Worm (Caenorhabditis elegans) whole organism, L3 larva: ENCODE measurements around the gene ifbp-1.

Source experiments
- R02D3.7 ChIP-seq: fragments of 150-350 bp; optimal IDR thresholded peaks from 2 replicates; lab custom pipeline; 2014; ENCODE audit warnings: missing biosample characterization, missing genetic modification characterization
- ZK546.5 ChIP-seq: sonication (generic microtip); optimal IDR thresholded peaks from 2 replicates; lab custom pipeline; 2017; ENCODE audit warnings: missing biosample characterization, missing genetic modification characterization
- aly-2 ChIP-seq: fragments of 150-350 bp; optimal IDR thresholded peaks from 2 replicates; lab custom pipeline; 2014; ENCODE audit warnings: missing biosample characterization, missing genetic modification characterization
- ama-1 ChIP-seq: fragments of 150-350 bp; optimal IDR thresholded peaks from 2 replicates; lab custom pipeline; 2018
- ceh-16 ChIP-seq: sonication (generic microtip); optimal IDR thresholded peaks from 2 replicates; lab custom pipeline; 2017; ENCODE audit warnings: missing biosample characterization, missing genetic modification characterization
- ceh-28 ChIP-seq: fragments of 150-350 bp; optimal IDR thresholded peaks from 2 replicates; lab custom pipeline; 2014; ENCODE audit warnings: missing biosample characterization, missing genetic modification reagents, missing genetic modification characterization
- ceh-82 ChIP-seq: fragments of 150-350 bp; optimal IDR thresholded peaks from 2 replicates; lab custom pipeline; 2014; ENCODE audit warnings: missing biosample characterization, missing genetic modification characterization
- ceh-9 ChIP-seq: sonication (generic microtip); optimal IDR thresholded peaks from 2 replicates; lab custom pipeline; 2018; ENCODE audit warnings: missing biosample characterization, missing genetic modification characterization
- daf-12 ChIP-seq: fragments of 150-350 bp; optimal IDR thresholded peaks from 2 replicates; lab custom pipeline; 2014; ENCODE audit warnings: missing biosample characterization, missing genetic modification reagents, missing genetic modification characterization
- egl-27 ChIP-seq: sonication (generic microtip); optimal IDR thresholded peaks from 4 replicates; lab custom pipeline; 2017; ENCODE audit warnings: missing biosample characterization, missing genetic modification reagents, missing genetic modification characterization
- egl-5 ChIP-seq: fragments of 150-350 bp; optimal IDR thresholded peaks from 2 replicates; lab custom pipeline; 2017; ENCODE audit warnings: missing biosample characterization, missing genetic modification reagents, missing genetic modification characterization, inconsistent platforms
- elt-1 ChIP-seq: fragments of 150-350 bp; optimal IDR thresholded peaks from 2 replicates; lab custom pipeline; 2014; ENCODE audit warnings: missing biosample characterization, missing genetic modification characterization
- elt-2 ChIP-seq: sonication (generic microtip); optimal IDR thresholded peaks from 2 replicates; lab custom pipeline; 2016; ENCODE audit warnings: missing genetic modification reagents, mild to moderate bottlenecking, missing genetic modification characterization, missing compliant biosample characterization
- elt-3 ChIP-seq, 3 experiments: fragments of 150-350 bp in 1 of 3; sonication (generic microtip) in 2 of 3; optimal IDR thresholded peaks; 2 replicates in 2 of 3; 4 replicates in 1 of 3; lab custom pipeline; 2014 to 2017; ENCODE audit warnings: missing biosample characterization in 3 of 3, missing genetic modification characterization in 3 of 3
- eor-1 ChIP-seq, 2 experiments: fragments of 150-350 bp; optimal IDR thresholded peaks; 2 replicates each; lab custom pipeline; 2014 to 2018; ENCODE audit warnings: missing biosample characterization in 2 of 2, missing genetic modification characterization in 2 of 2
- fkh-10 ChIP-seq: sonication (generic microtip); optimal IDR thresholded peaks from 2 replicates; lab custom pipeline; 2017; ENCODE audit warnings: missing biosample characterization, missing genetic modification reagents, missing genetic modification characterization
- fkh-2 ChIP-seq: fragments of 150-350 bp; optimal IDR thresholded peaks from 2 replicates; lab custom pipeline; 2014; ENCODE audit warnings: missing biosample characterization, missing genetic modification reagents, missing genetic modification characterization
- fos-1 ChIP-seq: fragments of 150-350 bp; optimal IDR thresholded peaks from 2 replicates; lab custom pipeline; 2014; ENCODE audit warnings: missing biosample characterization, missing genetic modification characterization
- hmg-11 ChIP-seq: sonication (generic microtip); optimal IDR thresholded peaks from 2 replicates; lab custom pipeline; 2016; ENCODE audit warnings: missing genetic modification characterization, missing compliant biosample characterization
- jun-1 ChIP-seq: fragments of 150-350 bp; optimal IDR thresholded peaks from 2 replicates; lab custom pipeline; 2014; ENCODE audit warnings: missing biosample characterization, missing genetic modification reagents, missing genetic modification characterization
- lin-15B ChIP-seq: fragments of 150-350 bp; optimal IDR thresholded peaks from 2 replicates; lab custom pipeline; 2014; ENCODE audit warnings: missing biosample characterization, missing genetic modification characterization
- lin-39 ChIP-seq: fragments of 150-350 bp; optimal IDR thresholded peaks from 2 replicates; lab custom pipeline; 2018; ENCODE audit warnings: missing biosample characterization, missing genetic modification reagents, missing genetic modification characterization
- lsy-12 ChIP-seq: sonication (generic microtip); optimal IDR thresholded peaks from 2 replicates; lab custom pipeline; 2016; ENCODE audit warnings: mild to moderate bottlenecking, missing genetic modification characterization, missing compliant biosample characterization
- mdl-1 ChIP-seq: fragments of 150-350 bp; optimal IDR thresholded peaks from 2 replicates; lab custom pipeline; 2014; ENCODE audit warnings: missing biosample characterization, missing genetic modification characterization
- mml-1 ChIP-seq: fragments of 150-350 bp; sonication (generic microtip); optimal IDR thresholded peaks from 3 replicates; lab custom pipeline; 2014; ENCODE audit warnings: missing biosample characterization, missing genetic modification characterization
- nfya-1 ChIP-seq: sonication (generic microtip); optimal IDR thresholded peaks from 2 replicates; lab custom pipeline; 2017; ENCODE audit warnings: missing genetic modification characterization, mild to moderate bottlenecking, missing compliant biosample characterization, antibody characterized with exemption, moderate library complexity; ENCODE audit not compliant: insufficient read depth
- nhr-11 ChIP-seq: fragments of 150-350 bp; optimal IDR thresholded peaks from 2 replicates; lab custom pipeline; 2014; ENCODE audit warnings: missing biosample characterization, missing genetic modification characterization
- nhr-12 ChIP-seq: fragments of 150-350 bp; optimal IDR thresholded peaks from 2 replicates; lab custom pipeline; 2014; ENCODE audit warnings: missing biosample characterization, missing genetic modification characterization
- nhr-23 ChIP-seq: fragments of 150-350 bp; optimal IDR thresholded peaks from 2 replicates; lab custom pipeline; 2014; ENCODE audit warnings: missing biosample characterization, missing genetic modification reagents, missing genetic modification characterization
- nhr-237 ChIP-seq: fragments of 150-350 bp; optimal IDR thresholded peaks from 2 replicates; lab custom pipeline; 2014; ENCODE audit warnings: missing biosample characterization, missing genetic modification characterization
- nhr-25 ChIP-seq: sonication (generic microtip); optimal IDR thresholded peaks from 2 replicates; lab custom pipeline; 2017; ENCODE audit warnings: missing biosample characterization, missing genetic modification characterization
- nhr-28 ChIP-seq: fragments of 150-350 bp; optimal IDR thresholded peaks from 2 replicates; lab custom pipeline; 2014; ENCODE audit warnings: missing biosample characterization, missing genetic modification characterization
- nhr-76 ChIP-seq: fragments of 150-350 bp; sonication (generic microtip); optimal IDR thresholded peaks from 5 replicates; lab custom pipeline; 2014; ENCODE audit warnings: missing biosample characterization, missing genetic modification characterization
- pha-4 ChIP-seq: fragments of 150-350 bp; optimal IDR thresholded peaks from 2 replicates; lab custom pipeline; 2014; ENCODE audit warnings: missing biosample characterization, missing genetic modification reagents, missing genetic modification characterization
- sea-2 ChIP-seq: fragments of 150-350 bp; sonication (generic microtip); optimal IDR thresholded peaks from 4 replicates; lab custom pipeline; 2014; ENCODE audit warnings: missing biosample characterization, missing genetic modification reagents, missing genetic modification characterization
- snpc-4 ChIP-seq: fragments of 150-350 bp; optimal IDR thresholded peaks from 2 replicates; lab custom pipeline; 2014; ENCODE audit warnings: missing biosample characterization, missing genetic modification characterization
- tbx-2 ChIP-seq: sonication (generic microtip); optimal IDR thresholded peaks from 2 replicates; lab custom pipeline; 2016; ENCODE audit warnings: mild to moderate bottlenecking, missing genetic modification characterization, missing compliant biosample characterization
- unc-39 ChIP-seq: sonication (generic microtip); optimal IDR thresholded peaks from 4 replicates; lab custom pipeline; 2017; ENCODE audit warnings: missing biosample characterization, missing genetic modification characterization
- zag-1 ChIP-seq: fragments of 150-350 bp; optimal IDR thresholded peaks from 2 replicates; lab custom pipeline; 2014; ENCODE audit warnings: missing biosample characterization, missing genetic modification characterization
- ztf-11 ChIP-seq: fragments of 150-350 bp; optimal IDR thresholded peaks from 2 replicates; lab custom pipeline; 2014; ENCODE audit warnings: missing biosample characterization, missing genetic modification characterization
- ztf-4 ChIP-seq: fragments of 150-350 bp; optimal IDR thresholded peaks from 2 replicates; lab custom pipeline; 2014; ENCODE audit warnings: missing biosample characterization, missing genetic modification characterization

ifbp-1 gene

DNA sequence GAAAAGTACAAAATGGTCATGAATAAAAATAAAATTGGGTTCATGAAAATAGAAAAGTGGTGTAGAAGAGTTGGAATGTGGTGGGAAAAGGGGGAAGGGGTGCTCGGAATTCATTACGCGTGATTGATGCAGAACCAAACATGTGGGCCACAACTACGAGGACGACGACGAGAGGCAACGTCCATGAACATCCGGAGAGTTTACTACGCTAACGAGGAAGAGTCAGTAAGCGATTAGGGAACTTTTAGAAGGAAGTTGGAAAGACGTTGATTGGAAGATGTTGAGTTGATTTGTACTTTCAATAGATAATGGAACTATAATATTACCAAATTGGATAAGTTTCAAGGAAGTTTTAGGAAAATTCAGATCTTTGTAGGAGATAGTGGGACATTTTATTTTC lies 21.6 kb upstream of the ifbp-1 start:
- TF ChIP-seq R02D3.7 (tag; lab: Kevin White, UChicago) = no peak
- peak; percentile 42 for TF ChIP-seq lin-39

DNA sequence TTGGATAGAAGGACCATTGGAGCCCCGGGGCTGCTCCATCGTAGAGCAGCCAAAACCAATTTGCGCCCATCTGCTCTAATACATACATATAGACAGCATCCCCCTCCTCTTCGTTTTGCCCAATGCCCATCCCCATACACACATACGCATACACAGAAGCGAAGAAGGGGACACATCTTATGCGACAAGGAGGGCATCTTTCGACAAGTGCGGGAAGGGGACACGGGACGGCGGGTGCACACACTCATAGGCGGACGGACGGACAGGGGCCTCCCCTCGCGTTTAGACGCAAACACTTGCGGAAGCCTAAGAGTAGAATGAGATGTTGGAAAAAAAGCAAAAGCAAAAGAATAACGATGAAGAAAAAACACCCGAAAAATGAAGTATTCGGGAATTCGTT lies 16.4 kb upstream of the ifbp-1 start:
- no peak for TF ChIP-seq sea-2
- peak; percentile 21 for TF ChIP-seq lin-39
- TF ChIP-seq nfya-1 (tag; lab: Kevin White, UChicago) = peak; percentile 38
- peak; percentile 30 for TF ChIP-seq hmg-11 (tag; lab: Kevin White, UChicago)

DNA sequence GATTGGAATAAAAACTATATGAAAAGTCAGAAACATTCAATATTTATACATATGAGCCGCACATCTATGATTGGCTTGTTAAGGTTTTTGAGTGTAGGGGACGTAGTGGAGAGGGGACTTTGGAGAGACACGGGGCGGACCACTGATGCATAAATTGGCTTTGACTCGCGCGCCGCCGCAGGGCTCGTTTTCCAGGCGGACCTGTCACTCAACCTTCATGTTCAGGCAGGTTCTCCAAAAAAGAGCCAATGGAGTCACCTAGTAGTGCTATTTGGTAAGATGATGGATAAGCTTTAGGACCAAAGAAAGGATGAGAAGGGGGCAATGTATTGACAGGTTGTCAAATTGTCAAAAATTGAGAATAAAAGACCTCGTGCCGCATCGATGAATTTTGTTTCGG lies 14.9 kb upstream of the ifbp-1 start:
- TF ChIP-seq hmg-11 (tag; lab: Kevin White, UChicago) (no peak), fkh-2 (tag; lab: Kevin White, UChicago) (no peak), ztf-11 (tag; lab: Kevin White, UChicago) (no peak), unc-39 (tag; lab: Kevin White, UChicago) (no peak), ZK546.5 (tag; lab: Kevin White, UChicago) (no peak), elt-1 (tag; lab: Kevin White, UChicago) (no peak), nfya-1 (tag; lab: Kevin White, UChicago) (no peak), aly-2 (no peak), ceh-28 (tag; lab: Kevin White, UChicago) (no peak), ceh-16 (tag; lab: Kevin White, UChicago) (no peak), lin-15B (no peak), fos-1 (tag; lab: Kevin White, UChicago) (no peak), nhr-11 (tag; lab: Kevin White, UChicago) (no peak), nhr-76 (no peak), mdl-1 (no peak), snpc-4 (no peak), sea-2 (no peak), egl-5 (tag; lab: Kevin White, UChicago) (no peak), daf-12 (tag; lab: Kevin White, UChicago) (no peak)

DNA sequence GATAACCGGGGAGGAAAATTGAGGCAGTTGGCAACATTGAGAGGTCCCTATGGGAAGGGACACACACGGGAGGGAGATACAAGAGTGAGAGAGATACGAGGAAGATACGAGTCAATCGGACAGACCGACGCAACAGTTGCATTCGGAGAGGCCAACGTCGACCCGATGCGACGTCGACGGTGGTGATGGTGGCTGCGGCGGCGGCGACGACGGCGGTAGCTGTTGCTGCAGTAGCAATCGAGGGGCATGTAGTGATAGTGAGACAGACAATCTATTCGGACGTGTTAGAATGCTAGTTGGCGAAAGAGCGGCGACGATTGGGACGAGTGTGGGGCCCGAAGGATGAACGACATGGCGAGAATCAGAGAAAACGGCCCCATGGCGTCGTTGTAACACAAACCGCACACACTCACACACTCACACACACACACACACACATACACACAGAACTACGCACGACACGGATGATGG lies 13.3 kb upstream of the ifbp-1 start:
- peak; percentile 17 for TF ChIP-seq lin-39
- TF ChIP-seq ceh-9 (tag; lab: Kevin White, UChicago) = no peak
- peak; percentile 8 for TF ChIP-seq lsy-12
- TF ChIP-seq nhr-11 (tag; lab: Kevin White, UChicago) = no peak
- no peak for TF ChIP-seq elt-1 (tag; lab: Kevin White, UChicago)
- peak; percentile 45 for TF ChIP-seq nfya-1 (tag; lab: Kevin White, UChicago)
- peak; percentile 33 for TF ChIP-seq nhr-23
- TF ChIP-seq egl-5 (tag; lab: Kevin White, UChicago) = no peak
- TF ChIP-seq unc-39 (tag; lab: Kevin White, UChicago) = no peak
- no peak for TF ChIP-seq jun-1 (tag; lab: Kevin White, UChicago)
- peak; percentile 2 for TF ChIP-seq ceh-28 (tag; lab: Kevin White, UChicago)
- TF ChIP-seq elt-3 (tag; optimal IDR thresholded peaks at IDR 0.05; lab: Kevin White, UChicago) = no peak
- no peak for TF ChIP-seq ztf-4

DNA sequence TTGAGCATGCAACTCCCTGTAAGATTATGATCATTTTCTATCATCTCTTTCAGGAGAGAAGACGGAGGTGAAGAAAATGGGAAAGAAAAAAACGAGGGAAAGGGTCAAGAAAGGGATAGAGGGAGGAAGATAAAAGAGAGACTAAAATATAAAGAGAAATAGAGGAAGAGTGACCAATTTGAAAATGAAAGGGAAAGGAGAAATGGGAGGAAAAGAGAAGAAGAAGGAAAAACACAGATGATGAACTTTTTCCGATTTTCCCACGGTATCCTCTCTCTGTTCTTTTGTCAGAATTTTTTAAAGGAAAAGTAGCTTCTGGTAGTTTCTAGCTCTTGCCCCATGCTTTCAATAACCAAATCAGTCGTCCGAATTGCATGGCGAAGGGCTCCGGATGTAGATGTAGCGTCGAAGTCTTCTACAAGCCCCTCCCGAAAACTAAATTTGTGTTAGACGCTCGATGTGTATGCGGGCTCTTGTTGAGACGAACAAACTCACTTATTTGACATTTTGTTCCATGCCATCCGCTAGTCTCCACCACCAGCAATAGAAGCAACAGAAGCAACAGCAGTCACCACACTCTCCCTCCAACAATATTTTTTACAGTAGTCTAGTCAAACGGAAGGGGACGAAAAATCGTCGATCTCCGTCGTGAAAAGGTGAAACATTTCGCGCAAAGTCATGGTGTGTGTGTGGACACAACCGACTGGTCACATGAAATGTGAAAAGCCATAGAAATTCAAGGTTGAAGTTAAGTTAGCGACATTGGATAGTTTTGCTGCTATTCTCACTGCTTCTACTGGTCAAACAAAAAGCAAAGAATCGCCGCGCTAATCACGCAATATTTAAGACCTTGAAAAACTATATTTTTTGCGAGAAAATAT lies 11.6 kb upstream of the ifbp-1 start, which contains the start of gene somi-1:
Gene somi-1 (minus strand): TSS at position 18 of the 881 bp plus-strand sequence.
- TF ChIP-seq egl-5 (tag; lab: Kevin White, UChicago) (no peak), elt-1 (tag; lab: Kevin White, UChicago) (no peak), zag-1 (no peak), sea-2 (no peak), fkh-2 (tag; lab: Kevin White, UChicago) (no peak), nhr-76 (no peak), daf-12 (tag; lab: Kevin White, UChicago) (no peak), nhr-25 (tag; lab: Kevin White, UChicago) (peak; percentile 69), fos-1 (tag; lab: Kevin White, UChicago) (no peak), nhr-11 (tag; lab: Kevin White, UChicago) (no peak), tbx-2 (tag; lab: Kevin White, UChicago) (no peak), elt-2 (tag; lab: Kevin White, UChicago) (no peak), hmg-11 (tag; lab: Kevin White, UChicago) (no peak), pha-4 (tag; lab: Kevin White, UChicago) (no peak), lsy-12 (no peak), ceh-82 (no peak), ZK546.5 (tag; lab: Kevin White, UChicago) (no peak), eor-1 (tag; optimal IDR thresholded peaks at IDR 0.05; lab: Kevin White, UChicago) (no peak), egl-27 (tag; lab: Kevin White, UChicago) (no peak), nhr-23 (peak; percentile 51), aly-2 (no peak), ceh-28 (tag; lab: Kevin White, UChicago) (no peak), nhr-28 (tag; lab: Kevin White, UChicago) (no peak), ceh-16 (tag; lab: Kevin White, UChicago) (no peak), fkh-10 (GFP tag; lab: Kevin White, UChicago) (peak; percentile 26), elt-3 (tag; optimal IDR thresholded peaks at IDR 0.05; lab: Kevin White, UChicago) (no peak), nhr-12 (tag; lab: Kevin White, UChicago) (no peak), ama-1 (lab: Kevin White, UChicago) (peak; percentile 54), mml-1 (tag; lab: Kevin White, UChicago) (no peak), nhr-237 (tag; lab: Kevin White, UChicago) (no peak)
